Fruit fly (Drosophila melanogaster) whole organism, pupa: ENCODE measurements around the gene CG11857.

Experiments
- CG13204 ChIP-seq: fragments of 200-800 bp; sonication (Bioruptor generic); optimal IDR thresholded peaks from 2 replicates; lab custom pipeline; 2018; ENCODE audit warnings: missing biosample characterization, mild to moderate bottlenecking, missing genetic modification characterization, moderate library complexity
- CG15710 ChIP-seq: fragments of 200-800 bp; sonication (Bioruptor generic); optimal IDR thresholded peaks from 2 replicates; lab custom pipeline; 2018; ENCODE audit warnings: missing biosample characterization, mild to moderate bottlenecking, missing genetic modification characterization, moderate library complexity
- CG17806 ChIP-seq: fragments of 200-800 bp; sonication (Bioruptor generic); optimal IDR thresholded peaks from 2 replicates; lab custom pipeline; 2018; ENCODE audit warnings: missing biosample characterization, mild to moderate bottlenecking, missing genetic modification characterization, moderate library complexity
- CG32121 ChIP-seq: fragments of 200-800 bp; sonication (Bioruptor generic); IDR thresholded peaks from 2 replicates; pipeline ENCODE4 v1.3.6; 2022; ENCODE audit warnings: missing biosample characterization, missing genetic modification characterization
- CG4496 ChIP-seq: fragments of 200-800 bp; sonication (Bioruptor generic); IDR thresholded peaks from 3 replicates; pipeline ENCODE4 v1.3.6; 2022; ENCODE audit warnings: missing biosample characterization, missing genetic modification characterization
- CG8159 ChIP-seq: fragments of 200-800 bp; sonication (Bioruptor generic); optimal IDR thresholded peaks from 3 replicates; lab custom pipeline; 2018; ENCODE audit warnings: missing biosample characterization, mild to moderate bottlenecking, missing genetic modification characterization, moderate library complexity
- EcR ChIP-seq: fragments of 200-800 bp; sonication (Bioruptor generic); optimal IDR thresholded peaks from 3 replicates; lab custom pipeline; 2019; ENCODE audit warnings: missing biosample characterization, missing genetic modification characterization, mild to moderate bottlenecking, moderate library complexity, missing genetic modification reagents
- Ets98B ChIP-seq: fragments of 200-800 bp; sonication (Bioruptor generic); IDR thresholded peaks from 2 replicates; pipeline ENCODE4 v1.3.6; 2022; ENCODE audit warnings: missing biosample characterization, missing genetic modification characterization
- Pif1B ChIP-seq: fragments of 200-800 bp; sonication (Bioruptor generic); optimal IDR thresholded peaks from 3 replicates; lab custom pipeline; 2016; ENCODE audit warnings: missing biosample characterization, missing genetic modification characterization
- Snoo ChIP-seq: fragments of 200-800 bp; sonication (Bioruptor generic); optimal IDR thresholded peaks from 3 replicates; lab custom pipeline; 2017; ENCODE audit warnings: missing biosample characterization, mild to moderate bottlenecking, missing genetic modification characterization, inconsistent platforms
- fd96Ca ChIP-seq: fragments of 200-800 bp; sonication (Bioruptor generic); IDR thresholded peaks from 3 replicates; pipeline ENCODE4 v1.3.6; 2022; ENCODE audit warnings: missing biosample characterization, missing genetic modification characterization
- gl ChIP-seq: fragments of 200-800 bp; sonication (Bioruptor generic); optimal IDR thresholded peaks from 2 replicates; lab custom pipeline; 2018; ENCODE audit warnings: missing biosample characterization, mild to moderate bottlenecking, missing genetic modification characterization
- rn ChIP-seq: fragments of 200-800 bp; sonication (Bioruptor generic); IDR thresholded peaks from 2 replicates; pipeline ENCODE4 v1.3.6; 2022; ENCODE audit warnings: missing biosample characterization, missing genetic modification characterization

DNA sequence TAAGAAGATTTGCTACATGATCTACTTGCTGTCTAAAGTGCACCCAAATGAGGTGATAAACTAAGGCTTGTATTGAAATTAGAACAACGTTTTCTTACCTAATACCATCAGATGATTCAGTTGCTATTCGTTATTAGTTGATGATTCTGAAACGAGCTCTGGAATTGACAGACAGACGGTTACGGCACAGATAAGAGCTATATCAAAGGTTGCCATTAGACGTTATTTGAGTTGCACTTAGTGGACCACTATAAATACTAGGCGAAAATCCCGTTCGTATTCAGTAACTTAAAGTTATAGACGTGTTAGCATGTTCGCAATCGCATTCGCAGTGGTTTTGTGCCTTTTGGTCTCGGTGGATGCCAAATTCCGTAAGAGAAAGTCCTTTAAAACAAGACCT lies 18.8 kb upstream of the CG11857 start, which contains the start of gene to:
- no peak for TF ChIP-seq rn
- no peak for TF ChIP-seq Ets98B (GFP tag; lab: Robert Waterston, UW)
- no peak for TF ChIP-seq gl (tag; lab: Kevin White, UChicago)
- no peak for TF ChIP-seq CG15710 (tag; lab: Kevin White, UChicago)
- TF ChIP-seq CG8159: no peak
- TF ChIP-seq fd96Ca (GFP tag; lab: Robert Waterston, UW): no peak
- no peak for TF ChIP-seq CG13204 (GFP tag; lab: Kevin White, UChicago)
- no peak for TF ChIP-seq Snoo (tag; lab: Kevin White, UChicago)
- TF ChIP-seq EcR (GFP tag; lab: Kevin White, UChicago): no peak
- no peak for TF ChIP-seq CG32121
- no peak for TF ChIP-seq CG4496 (GFP tag; lab: Robert Waterston, UW)
- TF ChIP-seq Pif1B (GFP tag; lab: Kevin White, UChicago): no peak
- TF ChIP-seq CG17806: no peak
